Fruit fly (Drosophila melanogaster) whole organism: Measurements from ENCODE around the gene Reph.

ENCODE experiments used
- CG8478 ChIP-seq: fragments of >200 bp; optimal IDR thresholded peaks from 2 replicates; lab custom pipeline; 2018; ENCODE audit warnings: inconsistent platforms
- pan ChIP-seq: fragments of >200 bp; optimal IDR thresholded peaks from 2 replicates; lab custom pipeline; 2017
- psq ChIP-seq: fragments of >200 bp; optimal IDR thresholded peaks from 2 replicates; lab custom pipeline; 2017
- usp ChIP-seq: fragments of >200 bp; optimal IDR thresholded peaks from 2 replicates; lab custom pipeline; 2017; ENCODE audit warnings: missing biosample characterization, missing genetic modification characterization, mixed read lengths

- TF ChIP-seq usp (GFP tag; lab: Kevin White, UChicago) (no peak), psq (lab: Kevin White, UChicago) (no peak), pan (lab: Kevin White, UChicago) (no peak), CG8478 (no peak)
Observed at dm6 chr2L:3802818-3803456, 408 bp upstream of the Reph start.
